Worm (Caenorhabditis elegans) whole organism, L4/young adult: ENCODE data around the gene nep-10.

Source experiments
- W03F9.2 ChIP-seq: fragments of 150-350 bp; optimal IDR thresholded peaks from 2 replicates; lab custom pipeline; 2014; ENCODE audit warnings: missing biosample characterization, missing genetic modification characterization
- dao-5 ChIP-seq: sonication (generic microtip); optimal IDR thresholded peaks from 2 replicates; lab custom pipeline; 2016; ENCODE audit warnings: missing genotype, missing genetic modification characterization, moderate library complexity, missing compliant biosample characterization

ce11 chrII:3373875-3374274, 28.9 kb downstream of the nep-10 start:
- TF ChIP-seq W03F9.2 (no peak), dao-5 (tag; lab: Kevin White, UChicago) (no peak)
